Worm (Caenorhabditis elegans) whole organism, late embryonic: Measurements from ENCODE around the gene M02D8.6.

Experiments used
- C08G9.2 ChIP-seq: sonication (generic microtip); optimal IDR thresholded peaks from 2 replicates; lab custom pipeline; 2016; ENCODE audit warnings: mild to moderate bottlenecking, missing genetic modification characterization, moderate library complexity, missing compliant biosample characterization
- K02D7.2 ChIP-seq: sonication (generic microtip); optimal IDR thresholded peaks from 2 replicates; lab custom pipeline; 2017; ENCODE audit warnings: mild to moderate bottlenecking, missing genetic modification characterization, missing compliant biosample characterization
- K09A11.1 ChIP-seq: sonication (generic microtip); optimal IDR thresholded peaks from 2 replicates; lab custom pipeline; 2017; ENCODE audit warnings: antibody characterized with exemption, mild to moderate bottlenecking, missing genetic modification characterization, missing compliant biosample characterization; ENCODE audit not compliant: insufficient read depth
- Y22D7AL.16 ChIP-seq: sonication (generic microtip); optimal IDR thresholded peaks from 2 replicates; lab custom pipeline; 2016; ENCODE audit warnings: missing genetic modification characterization, missing compliant biosample characterization
- ama-1 ChIP-seq: fragments of 150-350 bp; optimal IDR thresholded peaks from 2 replicates; lab custom pipeline; 2014
- ceh-14 ChIP-seq: sonication (generic microtip); optimal IDR thresholded peaks from 2 replicates; lab custom pipeline; 2016; ENCODE audit warnings: missing genotype, missing genetic modification characterization, missing compliant biosample characterization
- ceh-18 ChIP-seq: sonication (generic microtip); optimal IDR thresholded peaks from 2 replicates; lab custom pipeline; 2016; ENCODE audit warnings: missing genetic modification characterization, missing compliant biosample characterization
- ceh-22 ChIP-seq: sonication (generic microtip); optimal IDR thresholded peaks from 2 replicates; lab custom pipeline; 2017; ENCODE audit warnings: missing biosample characterization, missing genetic modification characterization
- ceh-24 ChIP-seq: sonication (generic microtip); optimal IDR thresholded peaks from 2 replicates; lab custom pipeline; 2016; ENCODE audit warnings: mild to moderate bottlenecking, missing genetic modification characterization, missing compliant biosample characterization
- ceh-31 ChIP-seq: sonication (generic microtip); optimal IDR thresholded peaks from 2 replicates; lab custom pipeline; 2016; ENCODE audit warnings: missing genetic modification characterization, missing compliant biosample characterization
- ceh-34 ChIP-seq: sonication (generic microtip); optimal IDR thresholded peaks from 2 replicates; lab custom pipeline; 2016; ENCODE audit warnings: mild to moderate bottlenecking, missing genetic modification characterization, missing compliant biosample characterization
- che-1 ChIP-seq: sonication (generic microtip); optimal IDR thresholded peaks from 2 replicates; lab custom pipeline; 2016; ENCODE audit warnings: mild to moderate bottlenecking, missing genetic modification characterization, missing compliant biosample characterization
- dmd-4 ChIP-seq: sonication (generic microtip); optimal IDR thresholded peaks from 2 replicates; lab custom pipeline; 2016; ENCODE audit warnings: borderline replicate concordance, missing genetic modification characterization, missing compliant biosample characterization
- elt-2 ChIP-seq: sonication (generic microtip); optimal IDR thresholded peaks from 2 replicates; lab custom pipeline; 2016; ENCODE audit warnings: missing genetic modification reagents, missing genetic modification characterization, missing compliant biosample characterization
- eyg-1 ChIP-seq: sonication (generic microtip); optimal IDR thresholded peaks from 2 replicates; lab custom pipeline; 2016; ENCODE audit warnings: missing genotype, missing genetic modification characterization, missing compliant biosample characterization
- fkh-6 ChIP-seq: sonication (generic microtip); optimal IDR thresholded peaks from 2 replicates; lab custom pipeline; 2016; ENCODE audit warnings: missing genetic modification characterization, missing compliant biosample characterization
- hlh-13 ChIP-seq: fragments of 200-800 bp; sonication (Bioruptor generic); optimal IDR thresholded peaks from 2 replicates; lab custom pipeline; 2018; ENCODE audit warnings: mild to moderate bottlenecking, missing genetic modification characterization, missing compliant biosample characterization
- hlh-15 ChIP-seq: sonication (generic microtip); optimal IDR thresholded peaks from 2 replicates; lab custom pipeline; 2016; ENCODE audit warnings: missing genetic modification characterization, missing compliant biosample characterization
- hlh-30 ChIP-seq: sonication (generic microtip); optimal IDR thresholded peaks from 2 replicates; lab custom pipeline; 2017; ENCODE audit warnings: antibody characterized with exemption, missing genetic modification characterization, missing compliant biosample characterization; ENCODE audit not compliant: insufficient read depth
- hlh-6 ChIP-seq: sonication (generic microtip); optimal IDR thresholded peaks from 2 replicates; lab custom pipeline; 2016; ENCODE audit warnings: missing genotype, missing genetic modification characterization, missing compliant biosample characterization
- hlh-8 ChIP-seq: sonication (generic microtip); optimal IDR thresholded peaks from 2 replicates; lab custom pipeline; 2016; ENCODE audit warnings: missing genotype, missing genetic modification characterization, missing compliant biosample characterization
- lin-11 ChIP-seq: fragments of 200-800 bp; sonication (Bioruptor generic); optimal IDR thresholded peaks from 2 replicates; lab custom pipeline; 2018; ENCODE audit warnings: mild to moderate bottlenecking, missing genetic modification characterization, missing compliant biosample characterization
- mec-3 ChIP-seq: sonication (generic microtip); optimal IDR thresholded peaks from 2 replicates; lab custom pipeline; 2016; ENCODE audit warnings: borderline replicate concordance, missing genetic modification characterization, missing compliant biosample characterization
- nfya-1 ChIP-seq: sonication (generic microtip); optimal IDR thresholded peaks from 2 replicates; lab custom pipeline; 2017; ENCODE audit warnings: missing genetic modification characterization, mild to moderate bottlenecking, missing compliant biosample characterization, antibody characterized with exemption, moderate library complexity
- nhr-11 ChIP-seq: fragments of 150-350 bp; optimal IDR thresholded peaks from 2 replicates; lab custom pipeline; 2014; ENCODE audit warnings: missing biosample characterization, missing genetic modification characterization
- npax-4 ChIP-seq: sonication (generic microtip); optimal IDR thresholded peaks from 2 replicates; lab custom pipeline; 2016; ENCODE audit warnings: missing genetic modification characterization, missing compliant biosample characterization
- pag-3 ChIP-seq: sonication (generic microtip); optimal IDR thresholded peaks from 2 replicates; lab custom pipeline; 2016; ENCODE audit warnings: missing compliant biosample characterization, missing genetic modification characterization, borderline replicate concordance
- pat-9 ChIP-seq: fragments of 200-800 bp; sonication (Bioruptor generic); optimal IDR thresholded peaks from 2 replicates; lab custom pipeline; 2018; ENCODE audit warnings: mild to moderate bottlenecking, missing genetic modification characterization, moderate library complexity, missing compliant biosample characterization
- pax-1 ChIP-seq: fragments of 150-350 bp; optimal IDR thresholded peaks from 2 replicates; lab custom pipeline; 2014; ENCODE audit warnings: missing biosample characterization, missing genetic modification characterization
- pqm-1 ChIP-seq: sonication (generic microtip); optimal IDR thresholded peaks from 2 replicates; lab custom pipeline; 2016; ENCODE audit warnings: missing genetic modification characterization, missing compliant biosample characterization
- rnt-1 ChIP-seq: sonication (generic microtip); optimal IDR thresholded peaks from 2 replicates; lab custom pipeline; 2016; ENCODE audit warnings: missing genetic modification characterization, missing compliant biosample characterization
- sdc-2 ChIP-seq: sonication (generic microtip); optimal IDR thresholded peaks from 2 replicates; lab custom pipeline; 2016; ENCODE audit warnings: missing genotype, missing genetic modification characterization, missing compliant biosample characterization
- sox-4 ChIP-seq: sonication (generic microtip); optimal IDR thresholded peaks from 2 replicates; lab custom pipeline; 2017; ENCODE audit warnings: mild to moderate bottlenecking, missing genetic modification characterization, inconsistent platforms, missing compliant biosample characterization
- syd-9 ChIP-seq: sonication (generic microtip); optimal IDR thresholded peaks from 2 replicates; lab custom pipeline; 2016; ENCODE audit warnings: mild to moderate bottlenecking, missing genetic modification characterization, moderate library complexity, missing compliant biosample characterization
- tbx-2 ChIP-seq: sonication (generic microtip); optimal IDR thresholded peaks from 2 replicates; lab custom pipeline; 2016; ENCODE audit warnings: missing genetic modification characterization, missing compliant biosample characterization
- tbx-7 ChIP-seq: sonication (generic microtip); optimal IDR thresholded peaks from 2 replicates; lab custom pipeline; 2016; ENCODE audit warnings: missing genotype, missing genetic modification characterization, missing compliant biosample characterization
- unc-42 ChIP-seq: sonication (generic microtip); optimal IDR thresholded peaks from 2 replicates; lab custom pipeline; 2016; ENCODE audit warnings: missing genotype, missing genetic modification characterization, missing compliant biosample characterization
- unc-55 ChIP-seq: sonication (generic microtip); optimal IDR thresholded peaks from 2 replicates; lab custom pipeline; 2017; ENCODE audit warnings: missing biosample characterization, missing genetic modification reagents, missing genetic modification characterization
- zip-5 ChIP-seq: sonication (generic microtip); optimal IDR thresholded peaks from 2 replicates; lab custom pipeline; 2016; ENCODE audit warnings: missing genetic modification characterization, missing compliant biosample characterization

The M02D8.6 gene

DNA sequence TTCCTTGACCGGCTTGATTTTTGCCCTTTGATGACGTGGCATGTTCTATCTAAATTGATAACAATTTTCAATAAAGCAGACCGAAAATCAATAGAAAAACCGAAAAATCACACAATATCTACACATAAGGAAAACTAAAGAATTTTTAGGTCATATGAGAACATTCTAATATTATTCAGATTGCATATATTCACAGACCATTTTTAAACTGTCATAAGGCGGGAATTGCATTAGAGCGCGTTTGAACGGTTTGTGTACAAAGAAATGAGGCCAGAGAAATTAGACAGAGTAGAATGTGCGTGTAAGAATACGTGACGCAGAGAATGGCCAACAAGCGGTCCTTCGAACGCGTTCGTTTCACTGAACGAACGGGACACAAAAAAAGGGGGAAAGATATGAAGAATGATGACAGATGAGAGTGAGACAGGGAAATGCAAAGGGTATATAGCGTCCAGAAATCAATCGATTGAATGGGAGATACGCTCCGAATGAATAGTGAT lies 5.3 kb upstream of the M02D8.6 start, which contains the start of gene M02D8.3 (continued):
- TF ChIP-seq K09A11.1 (tag; lab: Kevin White, UChicago) (no peak), pqm-1 (tag; lab: Kevin White, UChicago) (no peak), ceh-24 (no peak), tbx-2 (tag; lab: Kevin White, UChicago) (no peak), dmd-4 (tag; lab: Kevin White, UChicago) (no peak), K02D7.2 (tag; lab: Kevin White, UChicago) (no peak), hlh-6 (tag; lab: Kevin White, UChicago) (no peak), unc-55 (GFP tag; lab: Kevin White, UChicago) (peak; percentile 87), hlh-15 (tag; lab: Kevin White, UChicago) (no peak), sdc-2 (peak; percentile 60), elt-2 (tag; lab: Kevin White, UChicago) (peak; percentile 7), pag-3 (no peak), tbx-7 (tag; lab: Kevin White, UChicago) (no peak), npax-4 (tag; lab: Kevin White, UChicago) (no peak), ceh-31 (tag; lab: Kevin White, UChicago) (peak; percentile 50), hlh-30 (tag; lab: Kevin White, UChicago) (peak; percentile 84), pax-1 (no peak), lin-11 (tag; lab: Kevin White, UChicago) (no peak), ceh-22 (tag; lab: Kevin White, UChicago) (no peak), fkh-6 (tag; lab: Kevin White, UChicago) (no peak), eyg-1 (no peak), nhr-11 (tag; lab: Kevin White, UChicago) (no peak), unc-42 (peak; percentile 2), sox-4 (tag; lab: Kevin White, UChicago) (no peak), ceh-14 (tag; lab: Kevin White, UChicago) (no peak), che-1 (no peak), C08G9.2 (tag; lab: Kevin White, UChicago) (no peak)
- TF ChIP-seq, all 69 proteins: peak for 11

DNA sequence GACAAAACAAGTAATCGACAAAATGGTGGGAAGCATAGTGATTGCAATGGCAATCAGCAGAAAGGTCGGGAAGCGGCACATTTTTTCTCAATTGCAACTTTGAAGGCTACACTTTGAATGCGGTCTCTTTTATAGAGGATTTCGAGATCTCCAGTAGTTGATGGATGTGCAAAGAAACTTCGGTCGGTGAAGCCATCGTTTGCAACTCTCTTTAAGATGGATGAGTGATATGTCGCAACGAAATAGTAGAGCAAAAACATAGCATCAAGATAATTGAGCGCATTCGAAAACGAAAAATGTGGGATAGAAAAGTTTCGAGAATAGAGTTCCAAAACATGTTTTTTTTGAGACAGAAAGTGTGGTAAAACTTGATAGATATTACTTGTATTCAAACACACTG lies 4.4 kb downstream of the M02D8.6 start, which contains the start of gene EGAP4.1:
Gene EGAP4.1, minus strand, starts transcription at position 101 of the 400 bp plus-strand sequence.
- TF ChIP-seq ceh-18 (tag; lab: Kevin White, UChicago) (peak; percentile 13), tbx-7 (tag; lab: Kevin White, UChicago) (no peak), mec-3 (no peak), hlh-6 (tag; lab: Kevin White, UChicago) (no peak), zip-5 (no peak), ama-1 (lab: Kevin White, UChicago) (no peak)

DNA sequence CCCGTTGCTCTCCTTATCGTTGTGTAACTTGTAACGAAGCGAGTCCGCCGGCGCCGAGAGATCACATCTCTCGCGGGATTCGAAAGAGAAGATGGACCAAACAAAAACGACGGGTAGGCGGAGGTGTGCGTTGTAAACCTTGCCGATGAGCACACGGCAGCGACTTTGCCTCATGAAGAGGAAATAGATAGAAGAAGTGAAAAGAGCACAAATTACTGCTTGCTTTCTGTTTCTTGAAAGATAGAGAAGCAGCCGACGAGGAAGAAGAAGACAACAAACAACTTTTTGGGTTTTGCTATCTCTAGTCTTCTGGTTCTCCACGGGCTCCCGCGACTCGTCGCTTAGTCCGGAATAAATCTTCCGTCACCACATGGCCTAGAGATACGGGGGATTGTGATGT lies 7.9 kb downstream of the M02D8.6 start:
- peak; percentile 90 for TF ChIP-seq rnt-1 (tag; lab: Kevin White, UChicago)
- peak; percentile 97 for TF ChIP-seq ceh-18 (tag; lab: Kevin White, UChicago)
- TF ChIP-seq tbx-2 (tag; lab: Kevin White, UChicago) = peak; percentile 43
- peak; percentile 17 for TF ChIP-seq hlh-8
- no peak for TF ChIP-seq K09A11.1 (tag; lab: Kevin White, UChicago)
- TF ChIP-seq Y22D7AL.16 = no peak
- TF ChIP-seq pat-9 (tag; lab: Kevin White, UChicago) = peak; percentile 40
- peak; percentile 2 for TF ChIP-seq syd-9 (tag; lab: Kevin White, UChicago)
- TF ChIP-seq ceh-34 (tag; lab: Kevin White, UChicago) = peak; percentile 32
- TF ChIP-seq nfya-1 (tag; lab: Kevin White, UChicago) = peak; percentile 25
- TF ChIP-seq ceh-31 (tag; lab: Kevin White, UChicago) = no peak
- no peak for TF ChIP-seq hlh-13 (GFP tag; lab: Kevin White, UChicago)
